Worm (Caenorhabditis elegans): ENCODE data around the gene nas-32.
"Not testable (repeated sequence)": the region's sequence is repeated elsewhere in the genome, so short reads cannot be mapped to it uniquely, and the experiment has no call there.

DNA sequence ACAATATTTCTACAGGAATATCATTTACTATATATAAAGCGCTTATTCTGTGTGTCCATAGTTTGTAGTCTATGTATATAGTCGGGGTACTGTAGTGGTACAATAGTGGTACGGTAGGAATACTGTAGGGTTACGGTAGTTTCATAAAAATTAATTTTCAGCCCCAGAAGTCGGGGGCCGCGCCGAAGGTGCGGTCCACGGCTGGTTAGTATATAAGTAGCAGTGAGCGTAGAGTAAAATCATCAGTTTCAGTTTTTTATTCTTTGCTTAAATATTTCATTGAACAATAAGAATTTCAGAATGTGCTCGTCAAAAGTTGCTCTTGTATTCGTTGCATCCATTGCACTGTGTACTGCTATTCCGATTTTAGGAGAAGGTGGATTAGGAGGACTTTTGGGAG lies 8.2 kb downstream of the nas-32 start, which contains the start of gene srlf-22:
- not testable (repeated sequence) for TF ChIP-seq fkh-10 (GFP tag; optimal IDR thresholded peaks at IDR 0.05); nhr-237 (tag; optimal IDR thresholded peaks at IDR 0.05); ceh-16 (tag; optimal IDR thresholded peaks at IDR 0.05)
